Worm (Caenorhabditis elegans): ENCODE measurements around the gene srlf-18.

srlf-18 gene

DNA sequence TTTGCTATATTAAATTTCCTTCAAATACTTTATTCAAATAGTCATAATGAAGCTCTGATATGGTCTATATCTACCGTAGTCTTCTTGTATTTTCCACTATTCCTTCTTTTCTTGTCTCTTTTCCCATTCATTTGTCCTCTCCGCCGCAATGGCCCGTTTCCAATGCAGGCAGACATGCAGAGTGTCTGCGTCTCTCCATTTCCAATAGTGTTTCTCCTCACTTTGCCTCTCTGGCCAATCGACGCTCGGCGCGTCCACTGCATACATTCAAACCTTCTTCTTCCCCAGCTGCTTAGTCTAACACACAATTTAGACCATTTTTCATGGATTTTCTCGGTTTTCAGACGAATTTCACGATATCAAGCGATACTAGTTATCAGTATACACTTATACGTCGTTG lies 23.9 kb upstream of the srlf-18 start:
- peak; percentile 52 for TF ChIP-seq lin-14 (GFP tag; optimal IDR thresholded peaks at IDR 0.05)
- no peak for TF ChIP-seq sup-37 (GFP tag; optimal IDR thresholded peaks at IDR 0.05)
- no peak for TF ChIP-seq lin-13 (GFP tag; optimal IDR thresholded peaks at IDR 0.05)
- TF ChIP-seq C16A3.4 (tag; optimal IDR thresholded peaks at IDR 0.05) = no peak
- TF ChIP-seq ceh-82 (tag; optimal IDR thresholded peaks at IDR 0.05) = peak in 1 of 3 experiments; percentile 43
- no peak for TF ChIP-seq fos-1 (tag; optimal IDR thresholded peaks at IDR 0.05)
- peak; percentile 14 for TF ChIP-seq ceh-8 (GFP tag; optimal IDR thresholded peaks at IDR 0.05)
- peak; percentile 55 to 69 for TF ChIP-seq efl-1 (optimal IDR thresholded peaks at IDR 0.05)
- peak in 1 of 2 experiments; percentile 92 for TF ChIP-seq efl-1 (GFP tag; optimal IDR thresholded peaks at IDR 0.05 in 1 of 2)
- no peak for TF ChIP-seq zag-1 (tag; optimal IDR thresholded peaks at IDR 0.05)
- peak; percentile 3 for TF ChIP-seq jun-1 (tag; optimal IDR thresholded peaks at IDR 0.05)
- TF ChIP-seq hpl-2 (GFP tag; optimal IDR thresholded peaks at IDR 0.05) = no peak
- TF ChIP-seq efl-3 (GFP tag; optimal IDR thresholded peaks at IDR 0.05) = no peak
- TF ChIP-seq ceh-63 (GFP tag; optimal IDR thresholded peaks at IDR 0.05) = no peak
- peak in 2 of 3 experiments; percentile 8 to 39 for TF ChIP-seq dpl-1 (GFP tag; optimal IDR thresholded peaks at IDR 0.05)
- TF ChIP-seq fkh-10 (GFP tag; optimal IDR thresholded peaks at IDR 0.05) = no peak
- no peak for TF ChIP-seq alr-1 (tag; optimal IDR thresholded peaks at IDR 0.05; ENCODE audit: borderline replicate concordance)
- peak; percentile 38 for TF ChIP-seq unc-86 (tag; optimal IDR thresholded peaks at IDR 0.05)
- TF ChIP-seq egl-13 (tag; optimal IDR thresholded peaks at IDR 0.05) = no peak
- no peak for TF ChIP-seq sptf-1 (tag; optimal IDR thresholded peaks at IDR 0.05)
- TF ChIP-seq blmp-1 (tag; optimal IDR thresholded peaks at IDR 0.05) = no peak
- TF ChIP-seq ztf-11 (tag; optimal IDR thresholded peaks at IDR 0.05) = peak in 1 of 2 experiments; percentile 12
- peak; percentile 65 to 76 for TF ChIP-seq lsy-2 (tag; optimal IDR thresholded peaks at IDR 0.05)
- no peak for TF ChIP-seq ceh-88 (GFP tag; IDR thresholded peaks at IDR 0.05)
- TF ChIP-seq vab-15 (tag; optimal IDR thresholded peaks at IDR 0.05) = no peak
- TF ChIP-seq egl-27 (tag; optimal IDR thresholded peaks at IDR 0.05) = no peak
- no peak for TF ChIP-seq nhr-90 (tag; optimal IDR thresholded peaks at IDR 0.05; ENCODE audit: poor library complexity)
- TF ChIP-seq nhr-19 (GFP tag; conservative IDR thresholded peaks at IDR 0.05) = peak; percentile 58; the same call in 1 of the 2 replicates
- TF ChIP-seq ztf-4 (tag; optimal IDR thresholded peaks at IDR 0.05) = no peak
- no peak for TF ChIP-seq isw-1 (GFP tag; IDR thresholded peaks at IDR 0.05)
- no peak for TF ChIP-seq nhr-85 (tag)
- TF ChIP-seq lin-35 (GFP tag; optimal IDR thresholded peaks at IDR 0.05) = peak in 1 of 2 experiments; percentile 26
- no peak for TF ChIP-seq mab-9 (GFP tag; IDR thresholded peaks at IDR 0.05)
- TF ChIP-seq ces-1 (GFP tag; optimal IDR thresholded peaks at IDR 0.05) = no peak
- no peak for TF ChIP-seq nhr-77 (tag; optimal IDR thresholded peaks at IDR 0.05)
- TF ChIP-seq mep-1 (tag; optimal IDR thresholded peaks at IDR 0.05) = no peak
- peak; percentile 64 for TF ChIP-seq rnt-1 (tag; optimal IDR thresholded peaks at IDR 0.05)
- TF ChIP-seq elt-3 (tag; optimal IDR thresholded peaks at IDR 0.05) = no peak
- TF ChIP-seq nhr-11 (tag; optimal IDR thresholded peaks at IDR 0.05) = no peak
- TF ChIP-seq nhr-28 (tag; optimal IDR thresholded peaks at IDR 0.05) = no peak
- TF ChIP-seq ets-5 (GFP tag; IDR thresholded peaks at IDR 0.05) = no peak
- TF ChIP-seq mef-2 (tag; optimal IDR thresholded peaks at IDR 0.05) = no peak
- peak; percentile 15 for TF ChIP-seq tbx-2 (tag; optimal IDR thresholded peaks at IDR 0.05)
- TF ChIP-seq lin-15B (tag; optimal IDR thresholded peaks at IDR 0.05) = peak; percentile 33
- TF ChIP-seq nhr-84 (tag; optimal IDR thresholded peaks at IDR 0.05) = no peak
- no peak for TF ChIP-seq snpc-4 (tag; optimal IDR thresholded peaks at IDR 0.05)
- peak; percentile 96 for TF ChIP-seq xbp-1 (tag; optimal IDR thresholded peaks at IDR 0.05)
- TF ChIP-seq nhr-47 (tag; optimal IDR thresholded peaks at IDR 0.05) = peak; percentile 38
- peak in 1 of 2 experiments; percentile 5 for TF ChIP-seq mdl-1 (tag; optimal IDR thresholded peaks at IDR 0.05)
- no peak for TF ChIP-seq sox-4 (tag; optimal IDR thresholded peaks at IDR 0.05)
- TF ChIP-seq unc-98 (GFP tag; IDR thresholded peaks at IDR 0.05) = no peak
- TF ChIP-seq nhr-12 (tag; optimal IDR thresholded peaks at IDR 0.05) = no peak
- no peak for TF ChIP-seq zip-4 (GFP tag; optimal IDR thresholded peaks at IDR 0.05)
- TF ChIP-seq tlp-1 (tag; optimal IDR thresholded peaks at IDR 0.05) = no peak

Data from whole organism, L1 larva.